Worm (Caenorhabditis elegans) whole organism, L4 larva: ENCODE measurements around the gene let-418.

Experiments used
- D1046.2 ChIP-seq: fragments of 200-800 bp; sonication (Bioruptor generic); IDR thresholded peaks from 2 replicates; pipeline ENCODE4 v1.3.6; 2022; ENCODE audit warnings: missing genetic modification characterization, missing compliant biosample characterization
- T20F7.1 ChIP-seq: fragments of 200-800 bp; sonication (Bioruptor generic); optimal IDR thresholded peaks from 2 replicates; lab custom pipeline; 2018; ENCODE audit warnings: mild to moderate bottlenecking, missing genetic modification characterization, missing compliant biosample characterization
- Y75B8A.6 ChIP-seq: fragments of 200-800 bp; sonication (Bioruptor generic); IDR thresholded peaks from 2 replicates; pipeline ENCODE4 v1.3.6; 2022; ENCODE audit warnings: missing genetic modification reagents, missing genetic modification characterization, missing compliant biosample characterization
- ceh-20 ChIP-seq: fragments of 200-800 bp; sonication (Bioruptor generic); IDR thresholded peaks from 2 replicates; pipeline ENCODE4 v1.3.6; 2022; ENCODE audit warnings: missing genetic modification reagents, missing genetic modification characterization, missing compliant biosample characterization
- ceh-82 ChIP-seq: sonication (generic microtip); optimal IDR thresholded peaks from 2 replicates; lab custom pipeline; 2017; ENCODE audit warnings: missing biosample characterization, missing genetic modification characterization
- ces-1 ChIP-seq: fragments of 150-350 bp; sonication (generic microtip); optimal IDR thresholded peaks from 4 replicates; lab custom pipeline; 2014; ENCODE audit warnings: missing biosample characterization, missing genetic modification reagents, missing genetic modification characterization
- cey-2 ChIP-seq: sonication (generic microtip); optimal IDR thresholded peaks from 3 replicates; lab custom pipeline; 2017; ENCODE audit warnings: missing genetic modification characterization, mild to moderate bottlenecking, missing compliant biosample characterization, antibody characterized with exemption, borderline replicate concordance; ENCODE audit not compliant: insufficient read depth
- ctbp-1 ChIP-seq: fragments of 200-800 bp; sonication (Bioruptor generic); IDR thresholded peaks from 2 replicates; pipeline ENCODE4 v1.3.6; 2022; ENCODE audit warnings: missing genetic modification reagents, missing genetic modification characterization, missing compliant biosample characterization
- daf-16 ChIP-seq, 3 experiments: sonication (generic microtip); optimal IDR thresholded peaks; 2 replicates each; lab custom pipeline; 2016 to 2017; ENCODE audit warnings: missing genetic modification characterization in 3 of 3, missing genetic modification reagents in 3 of 3, mild to moderate bottlenecking in 2 of 3, missing compliant biosample characterization in 2 of 3, missing biosample characterization in 1 of 3, moderate library complexity in 1 of 3
- daf-8 ChIP-seq: fragments of 200-800 bp; sonication (Bioruptor generic); IDR thresholded peaks from 2 replicates; pipeline ENCODE4 v1.3.6; 2022; ENCODE audit warnings: missing genetic modification characterization, missing compliant biosample characterization
- egl-43 ChIP-seq: fragments of 200-800 bp; sonication (Bioruptor generic); IDR thresholded peaks from 2 replicates; pipeline ENCODE4 v1.3.6; 2022; ENCODE audit warnings: missing genetic modification reagents, missing genetic modification characterization, missing compliant biosample characterization
- gei-8 ChIP-seq: fragments of 200-800 bp; sonication (Bioruptor generic); optimal IDR thresholded peaks from 2 replicates; lab custom pipeline; 2018; ENCODE audit warnings: mild to moderate bottlenecking, missing genetic modification characterization, missing compliant biosample characterization
- hlh-11 ChIP-seq: fragments of 200-800 bp; sonication (Bioruptor generic); optimal IDR thresholded peaks from 2 replicates; lab custom pipeline; 2018; ENCODE audit warnings: mild to moderate bottlenecking, missing genetic modification characterization, missing compliant biosample characterization
- hlh-30 ChIP-seq: sonication (generic microtip); optimal IDR thresholded peaks from 2 replicates; lab custom pipeline; 2017; ENCODE audit warnings: antibody characterized with exemption, mild to moderate bottlenecking, missing genetic modification characterization, missing compliant biosample characterization; ENCODE audit not compliant: insufficient read depth
- hmg-1.1 ChIP-seq: fragments of 200-800 bp; sonication (Bioruptor generic); IDR thresholded peaks from 2 replicates; pipeline ENCODE4 v1.3.6; 2022; ENCODE audit warnings: missing genetic modification reagents, missing genetic modification characterization, missing compliant biosample characterization
- lin-13 ChIP-seq: fragments of 150-350 bp; optimal IDR thresholded peaks from 2 replicates; lab custom pipeline; 2014; ENCODE audit warnings: missing biosample characterization, missing genetic modification reagents, missing genetic modification characterization
- lin-39 ChIP-seq: fragments of 150-350 bp; optimal IDR thresholded peaks from 2 replicates; lab custom pipeline; 2014; ENCODE audit warnings: missing biosample characterization, missing genetic modification reagents, missing genetic modification characterization
- lsy-2 ChIP-seq, 2 experiments: fragments of 150-350 bp in 1 of 2; sonication (generic microtip) in 1 of 2; optimal IDR thresholded peaks; 2 replicates each; lab custom pipeline; 2014 to 2017; ENCODE audit warnings: missing biosample characterization in 2 of 2, missing genetic modification characterization in 2 of 2
- madf-5 ChIP-seq, 2 experiments: fragments of 200-800 bp; sonication (Bioruptor generic); IDR thresholded peaks; 2 replicates each; pipeline ENCODE4 v1.3.6; 2022; ENCODE audit warnings: missing compliant biosample characterization in 2 of 2, missing genetic modification characterization in 2 of 2
- mdt-29 ChIP-seq: fragments of 200-800 bp; sonication (Bioruptor generic); IDR thresholded peaks from 2 replicates; pipeline ENCODE4 v1.3.6; 2022; ENCODE audit warnings: missing genetic modification reagents, missing genetic modification characterization, missing compliant biosample characterization
- mxl-3 ChIP-seq: fragments of 200-800 bp; sonication (Bioruptor generic); optimal IDR thresholded peaks from 2 replicates; lab custom pipeline; 2018; ENCODE audit warnings: mild to moderate bottlenecking, missing genetic modification characterization, missing compliant biosample characterization
- nhr-10 ChIP-seq: fragments of 150-350 bp; optimal IDR thresholded peaks from 2 replicates; lab custom pipeline; 2014; ENCODE audit warnings: missing biosample characterization, missing genetic modification characterization
- nhr-11 ChIP-seq: fragments of 150-350 bp; optimal IDR thresholded peaks from 2 replicates; lab custom pipeline; 2014; ENCODE audit warnings: missing biosample characterization, missing genetic modification characterization
- nhr-111 ChIP-seq: fragments of 200-800 bp; sonication (Bioruptor generic); optimal IDR thresholded peaks from 2 replicates; lab custom pipeline; 2018; ENCODE audit warnings: mild to moderate bottlenecking, missing genetic modification characterization, missing compliant biosample characterization
- nhr-25 ChIP-seq: sonication (generic microtip); optimal IDR thresholded peaks from 2 replicates; lab custom pipeline; 2017; ENCODE audit warnings: missing genetic modification characterization, mild to moderate bottlenecking, missing compliant biosample characterization, antibody characterized with exemption, moderate library complexity, borderline replicate concordance; ENCODE audit not compliant: insufficient read depth
- nhr-41 ChIP-seq: fragments of 200-800 bp; sonication (Bioruptor generic); IDR thresholded peaks from 2 replicates; pipeline ENCODE4 v1.3.6; 2022; ENCODE audit warnings: missing genetic modification reagents, missing genetic modification characterization, missing compliant biosample characterization
- nhr-42 ChIP-seq: fragments of 200-800 bp; sonication (Bioruptor generic); IDR thresholded peaks from 2 replicates; pipeline ENCODE4 v1.3.6; 2022; ENCODE audit warnings: missing genetic modification characterization, missing compliant biosample characterization
- nhr-6 ChIP-seq: fragments of 150-350 bp; optimal IDR thresholded peaks from 2 replicates; lab custom pipeline; 2014; ENCODE audit warnings: missing biosample characterization, missing genetic modification characterization
- nhr-76 ChIP-seq: fragments of 150-350 bp; optimal IDR thresholded peaks from 2 replicates; lab custom pipeline; 2014; ENCODE audit warnings: missing biosample characterization, missing genetic modification characterization
- nhr-77 ChIP-seq: fragments of 150-350 bp; optimal IDR thresholded peaks from 2 replicates; lab custom pipeline; 2014; ENCODE audit warnings: missing biosample characterization, missing genetic modification characterization
- pha-4 ChIP-seq, 2 experiments: fragments of 150-350 bp in 1 of 2; fragments of 200-800 bp in 1 of 2; sonication (Bioruptor generic) in 1 of 2; IDR thresholded peaks in 1 of 2; optimal IDR thresholded peaks in 1 of 2; 2 replicates each; pipeline versions ENCODE4 v1.3.6 to Lab custom; 2014 to 2022; ENCODE audit warnings: missing genetic modification characterization in 2 of 2, missing genetic modification reagents in 2 of 2, missing biosample characterization in 1 of 2, missing compliant biosample characterization in 1 of 2
- php-3 ChIP-seq: fragments of 200-800 bp; sonication (Bioruptor generic); IDR thresholded peaks from 2 replicates; pipeline ENCODE4 v1.3.6; 2022; ENCODE audit warnings: missing genetic modification reagents, missing genetic modification characterization, missing compliant biosample characterization
- saeg-2 ChIP-seq: fragments of 200-800 bp; sonication (Bioruptor generic); IDR thresholded peaks from 2 replicates; pipeline ENCODE4 v1.3.6; 2022; ENCODE audit warnings: missing genetic modification reagents, missing genetic modification characterization, missing compliant biosample characterization
- set-16 ChIP-seq: fragments of 200-800 bp; sonication (Bioruptor generic); IDR thresholded peaks from 2 replicates; pipeline ENCODE4 v1.3.6; 2022; ENCODE audit warnings: missing genetic modification reagents, missing genetic modification characterization, missing compliant biosample characterization
- skn-1 ChIP-seq: fragments of 150-350 bp; optimal IDR thresholded peaks from 2 replicates; lab custom pipeline; 2014; ENCODE audit warnings: missing biosample characterization, missing genetic modification characterization
- tag-97 ChIP-seq: fragments of 200-800 bp; sonication (Bioruptor generic); IDR thresholded peaks from 2 replicates; pipeline ENCODE4 v1.3.6; 2022; ENCODE audit warnings: missing genetic modification characterization, missing compliant biosample characterization
- unc-130 ChIP-seq: sonication (generic microtip); optimal IDR thresholded peaks from 2 replicates; lab custom pipeline; 2016; ENCODE audit warnings: missing genetic modification reagents, missing genetic modification characterization, missing compliant biosample characterization
- vab-7 ChIP-seq: fragments of 200-800 bp; sonication (Bioruptor generic); IDR thresholded peaks from 2 replicates; pipeline ENCODE4 v1.3.6; 2022; ENCODE audit warnings: missing genetic modification reagents, missing genetic modification characterization, missing compliant biosample characterization
- zfp-3 ChIP-seq: fragments of 200-800 bp; sonication (Bioruptor generic); conservative IDR thresholded peaks from 2 replicates; pipeline ENCODE4 v1.3.6; 2022; ENCODE audit warnings: missing genetic modification reagents, missing genetic modification characterization, missing compliant biosample characterization
- zip-11 ChIP-seq: fragments of 200-800 bp; sonication (Bioruptor generic); IDR thresholded peaks from 2 replicates; pipeline ENCODE4 v1.3.6; 2022; ENCODE audit warnings: missing genetic modification characterization, missing compliant biosample characterization
- zip-2 ChIP-seq: fragments of 150-350 bp; optimal IDR thresholded peaks from 2 replicates; lab custom pipeline; 2014; ENCODE audit warnings: missing biosample characterization, missing genetic modification characterization
- ztf-11 ChIP-seq: fragments of 150-350 bp; optimal IDR thresholded peaks from 2 replicates; lab custom pipeline; 2014; ENCODE audit warnings: missing biosample characterization, missing genetic modification characterization
- ztf-7 ChIP-seq: fragments of 150-350 bp; optimal IDR thresholded peaks from 2 replicates; lab custom pipeline; 2014; ENCODE audit warnings: missing biosample characterization, missing genetic modification characterization

Gene let-418

DNA sequence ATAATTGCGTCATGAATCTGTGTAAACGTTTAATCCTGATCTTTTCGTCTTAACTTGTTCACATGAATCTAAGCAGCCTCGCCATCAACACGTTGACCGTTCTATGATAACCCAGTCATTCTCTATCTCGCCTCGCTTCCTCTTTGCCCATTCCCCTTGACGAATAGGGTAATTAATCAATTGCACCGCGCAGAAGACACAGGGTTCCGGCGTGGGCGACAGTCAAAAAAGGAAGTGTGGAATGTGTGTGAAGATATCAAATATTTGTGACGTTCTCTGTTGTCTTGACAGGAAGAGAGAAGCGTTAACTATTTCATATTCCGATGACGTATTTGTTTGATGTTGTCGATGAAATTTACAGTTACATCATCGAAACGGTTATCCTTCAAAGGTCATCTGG, 6.2 kb downstream of the let-418 start (continued):
- TF ChIP-seq ces-1 (no peak), ceh-20 (GFP tag; lab: Robert Waterston, UW) (peak; percentile 63; the same call in 1 of the 2 replicates), ztf-11 (no peak), cey-2 (peak; percentile 77), nhr-41 (GFP tag; lab: Robert Waterston, UW) (no peak), nhr-42 (GFP tag; lab: Robert Waterston, UW) (no peak)

DNA sequence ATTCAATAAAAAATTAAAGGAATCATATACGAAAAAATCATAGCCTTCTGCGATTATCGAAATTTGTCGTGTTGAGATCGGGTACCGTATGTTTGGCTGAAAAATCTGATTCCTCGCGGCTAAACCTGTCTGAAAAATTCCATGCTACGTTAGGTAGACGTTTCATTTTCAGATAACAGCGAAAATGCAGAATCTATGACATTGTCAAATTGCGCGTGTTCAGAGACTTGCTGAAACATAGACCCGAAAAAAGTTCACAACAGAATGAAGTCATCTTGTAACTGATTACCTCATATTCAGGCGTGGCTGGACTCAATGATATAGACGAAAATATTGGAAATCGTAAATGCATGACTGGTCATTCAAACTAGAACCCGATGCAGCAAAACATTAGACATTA, 6.9 kb downstream of the let-418 start, which contains the start of gene srh-76:
srh-76 (plus strand) TSS at position 301 of the 400 bp plus-strand sequence.
- no peak for TF ChIP-seq Y75B8A.6
- no peak for TF ChIP-seq unc-130 (GFP tag; lab: Kevin White, UChicago)
- no peak for TF ChIP-seq nhr-11 (tag; lab: Kevin White, UChicago)
- no peak for TF ChIP-seq mdt-29 (GFP tag; lab: Robert Waterston, UW)
- no peak for TF ChIP-seq hlh-30
- TF ChIP-seq madf-5 (GFP tag; IDR thresholded peaks at IDR 0.05; lab: Robert Waterston, UW) = no peak
- no peak for TF ChIP-seq ces-1
- TF ChIP-seq nhr-10 = no peak
- no peak for TF ChIP-seq zip-2
- TF ChIP-seq lin-13 = no peak
- TF ChIP-seq nhr-77 (tag; lab: Kevin White, UChicago) = no peak
- no peak for TF ChIP-seq gei-8 (GFP tag; lab: Kevin White, UChicago)
- no peak for TF ChIP-seq D1046.2 (GFP tag; lab: Robert Waterston, UW)
- no peak for TF ChIP-seq skn-1 (tag; lab: Kevin White, UChicago)
- TF ChIP-seq mxl-3 (GFP tag; lab: Kevin White, UChicago) = no peak
- no peak for TF ChIP-seq ztf-7 (tag; lab: Kevin White, UChicago)
- no peak for TF ChIP-seq daf-16 (GFP tag; optimal IDR thresholded peaks at IDR 0.05; lab: Kevin White, UChicago)
- no peak for TF ChIP-seq daf-16 (tag; optimal IDR thresholded peaks at IDR 0.05; lab: Kevin White, UChicago)
- TF ChIP-seq lin-39 = no peak
- TF ChIP-seq, all 104 proteins: peak for 0

DNA sequence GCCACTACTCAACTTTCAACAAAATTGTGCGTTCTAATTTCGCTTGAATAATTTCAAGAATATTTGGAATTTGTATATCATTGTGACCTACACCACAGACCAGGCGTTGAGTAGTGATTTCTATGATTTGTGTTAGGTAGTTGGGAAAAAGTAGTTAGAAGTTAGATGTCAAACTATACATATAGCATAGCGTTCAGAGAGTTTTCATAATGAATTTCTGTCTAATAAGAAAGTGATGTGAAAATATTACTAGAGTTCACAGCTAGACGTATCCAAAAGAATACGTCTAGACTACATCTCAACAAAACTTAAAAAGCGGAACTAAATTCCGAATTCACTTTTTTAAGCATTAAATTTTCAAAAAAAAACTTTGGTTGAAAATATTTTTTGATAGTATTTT, 8.8 kb downstream of the let-418 start:
- 0 out of 4 replicates have a peak, but pooled peaks of 1 of the 2 experiments have one; percentile 1 for TF ChIP-seq madf-5 (GFP tag; IDR thresholded peaks at IDR 0.05; lab: Robert Waterston, UW)
- peak; percentile 23 for TF ChIP-seq lin-13
- no peak for TF ChIP-seq hmg-1.1 (GFP tag; lab: Robert Waterston, UW)
- peak; percentile 93 for TF ChIP-seq zfp-3 (GFP tag; lab: Robert Waterston, UW)

DNA sequence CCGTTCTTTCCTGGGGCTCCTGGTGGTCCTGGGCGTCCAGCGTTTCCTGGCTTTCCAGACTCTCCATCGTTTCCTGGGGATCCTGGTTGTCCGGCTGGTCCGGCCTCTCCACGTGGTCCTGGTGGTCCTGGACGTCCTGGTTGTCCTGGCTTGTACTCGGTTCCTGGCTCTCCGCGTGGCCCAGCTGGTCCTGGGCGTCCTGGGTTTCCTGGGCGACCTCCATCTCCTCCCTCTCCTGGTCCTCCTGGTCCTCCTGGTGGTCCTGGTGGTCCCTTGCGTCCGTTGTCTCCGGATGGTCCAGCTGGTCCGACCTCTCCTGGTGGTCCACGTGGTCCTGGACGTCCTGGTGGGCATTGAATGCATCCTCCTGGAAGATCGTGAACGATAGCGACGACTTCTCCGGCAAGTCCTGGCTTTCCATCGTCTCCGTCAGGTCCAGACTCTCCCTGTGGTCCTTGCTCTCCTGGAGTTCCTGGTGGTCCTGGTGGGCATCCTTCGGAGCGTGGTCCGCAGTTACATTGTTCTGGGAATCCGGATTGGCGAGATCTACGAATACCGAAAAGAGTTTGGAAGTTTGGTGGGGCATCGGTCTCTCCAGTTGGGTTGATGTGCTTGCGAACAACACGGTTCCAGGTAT, 9.5 kb downstream of the let-418 start:
- TF ChIP-seq zip-11 (GFP tag; lab: Robert Waterston, UW) = no peak
- no peak for TF ChIP-seq nhr-76 (tag; lab: Kevin White, UChicago)
- no peak for TF ChIP-seq tag-97 (GFP tag; lab: Robert Waterston, UW)
- no peak for TF ChIP-seq lsy-2 (tag; optimal IDR thresholded peaks at IDR 0.05; lab: Kevin White, UChicago)
- no peak for TF ChIP-seq php-3 (GFP tag; lab: Robert Waterston, UW)
- TF ChIP-seq vab-7 (GFP tag; lab: Robert Waterston, UW) = no peak
- TF ChIP-seq saeg-2 (GFP tag; lab: Robert Waterston, UW) = no peak
- peak; percentile 17 for TF ChIP-seq gei-8 (GFP tag; lab: Kevin White, UChicago)
- TF ChIP-seq T20F7.1 = no peak
- TF ChIP-seq D1046.2 (GFP tag; lab: Robert Waterston, UW) = peak; percentile 42; the same call in 1 of the 2 replicates
- TF ChIP-seq zip-2 = no peak
- TF ChIP-seq unc-130 (GFP tag; lab: Kevin White, UChicago) = no peak
- peak; percentile 43 for TF ChIP-seq mxl-3 (GFP tag; lab: Kevin White, UChicago)
- TF ChIP-seq egl-43 (GFP tag; lab: Robert Waterston, UW) = 0 out of 2 replicates have a peak, but pooled peaks have one; percentile 41
- TF ChIP-seq ctbp-1 (GFP tag; lab: Robert Waterston, UW) = peak; percentile 78
- no peak for TF ChIP-seq daf-8 (GFP tag; lab: Robert Waterston, UW)
- TF ChIP-seq nhr-25 (tag; lab: Kevin White, UChicago) = no peak
- TF ChIP-seq pha-4 (GFP tag; IDR thresholded peaks at IDR 0.05; lab: Robert Waterston, UW) = 0 out of 2 replicates have a peak, but pooled peaks have one; percentile 10
- no peak for TF ChIP-seq pha-4 (tag; optimal IDR thresholded peaks at IDR 0.05; lab: Kevin White, UChicago)
- peak; percentile 43 for TF ChIP-seq hlh-11 (tag; lab: Kevin White, UChicago)
- TF ChIP-seq lin-39 = no peak
- TF ChIP-seq nhr-111 (GFP tag; lab: Kevin White, UChicago) = no peak
- no peak for TF ChIP-seq ceh-82
- no peak for TF ChIP-seq nhr-6
- no peak for TF ChIP-seq nhr-11 (tag; lab: Kevin White, UChicago)
- peak; percentile 99 for TF ChIP-seq set-16 (GFP tag; lab: Robert Waterston, UW)
